Worm (Caenorhabditis elegans) whole organism, L3 larva: ENCODE results near the gene nck-1.

Experiments used
- aly-2 ChIP-seq: fragments of 150-350 bp; optimal IDR thresholded peaks from 2 replicates; lab custom pipeline; 2014; ENCODE audit warnings: missing biosample characterization, missing genetic modification characterization
- elt-3 ChIP-seq, 3 experiments: fragments of 150-350 bp in 1 of 3; sonication (generic microtip) in 2 of 3; optimal IDR thresholded peaks; 2 replicates in 2 of 3; 4 replicates in 1 of 3; lab custom pipeline; 2014 to 2017; ENCODE audit warnings: missing biosample characterization in 3 of 3, missing genetic modification characterization in 3 of 3
- fos-1 ChIP-seq: fragments of 150-350 bp; optimal IDR thresholded peaks from 2 replicates; lab custom pipeline; 2014; ENCODE audit warnings: missing biosample characterization, missing genetic modification characterization
- jun-1 ChIP-seq: fragments of 150-350 bp; optimal IDR thresholded peaks from 2 replicates; lab custom pipeline; 2014; ENCODE audit warnings: missing biosample characterization, missing genetic modification reagents, missing genetic modification characterization
- mdl-1 ChIP-seq: fragments of 150-350 bp; optimal IDR thresholded peaks from 2 replicates; lab custom pipeline; 2014; ENCODE audit warnings: missing biosample characterization, missing genetic modification characterization
- nhr-28 ChIP-seq: fragments of 150-350 bp; optimal IDR thresholded peaks from 2 replicates; lab custom pipeline; 2014; ENCODE audit warnings: missing biosample characterization, missing genetic modification characterization
- skn-1 ChIP-seq: fragments of 150-350 bp; optimal IDR thresholded peaks from 2 replicates; lab custom pipeline; 2014; ENCODE audit warnings: missing biosample characterization, missing genetic modification characterization
- zag-1 ChIP-seq: fragments of 150-350 bp; optimal IDR thresholded peaks from 2 replicates; lab custom pipeline; 2014; ENCODE audit warnings: missing biosample characterization, missing genetic modification characterization

DNA sequence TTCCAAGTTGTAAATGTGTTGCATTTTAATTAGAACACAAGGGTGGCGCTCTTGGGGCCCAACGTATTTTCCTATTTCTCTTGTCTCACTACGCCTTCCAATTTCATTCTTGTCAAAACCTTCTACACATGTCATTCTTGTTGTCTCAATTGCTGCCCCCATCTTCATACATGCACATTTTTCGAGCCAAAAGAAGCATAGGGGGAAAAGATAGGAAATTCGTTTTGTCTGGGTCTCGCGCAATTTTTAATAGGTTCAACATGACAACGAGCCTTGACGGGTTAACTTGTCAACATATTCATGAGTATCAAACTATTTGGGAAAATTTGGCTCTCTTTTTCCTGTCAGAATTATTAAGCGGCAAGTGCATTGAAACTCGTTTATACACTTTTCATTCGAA is 29.9 kb downstream of the nck-1 start:
- TF ChIP-seq mdl-1 (tag; lab: Kevin White, UChicago) (no peak), fos-1 (tag; lab: Kevin White, UChicago) (no peak), elt-3 (tag; optimal IDR thresholded peaks at IDR 0.05; lab: Kevin White, UChicago) (no peak), zag-1 (tag; lab: Kevin White, UChicago) (no peak), jun-1 (no peak), aly-2 (no peak), skn-1 (tag; lab: Kevin White, UChicago) (no peak), nhr-28 (no peak)
